Fruit fly (Drosophila melanogaster) whole organism, pupa: ENCODE results near the gene CG46281.

Source experiments
- CG10348 ChIP-seq: fragments of 200-800 bp; sonication (Bioruptor generic); IDR thresholded peaks from 2 replicates; pipeline ENCODE4 v1.3.6; 2022; ENCODE audit warnings: missing biosample characterization, missing genetic modification characterization
- CG14655 ChIP-seq: fragments of 200-800 bp; sonication (Bioruptor generic); optimal IDR thresholded peaks from 3 replicates; lab custom pipeline; 2017; ENCODE audit warnings: mild to moderate bottlenecking, missing biosample characterization, missing genetic modification reagents, missing genetic modification characterization
- CG15710 ChIP-seq: fragments of 200-800 bp; sonication (Bioruptor generic); optimal IDR thresholded peaks from 2 replicates; lab custom pipeline; 2018; ENCODE audit warnings: missing biosample characterization, mild to moderate bottlenecking, missing genetic modification characterization, moderate library complexity
- CG17806 ChIP-seq: fragments of 200-800 bp; sonication (Bioruptor generic); optimal IDR thresholded peaks from 2 replicates; lab custom pipeline; 2018; ENCODE audit warnings: missing biosample characterization, mild to moderate bottlenecking, missing genetic modification characterization, moderate library complexity
- CG34367 ChIP-seq: fragments of 200-800 bp; sonication (Bioruptor generic); optimal IDR thresholded peaks from 2 replicates; lab custom pipeline; 2018; ENCODE audit warnings: missing biosample characterization, mild to moderate bottlenecking, missing genetic modification characterization
- CG9948 ChIP-seq: fragments of 200-800 bp; sonication (Bioruptor generic); optimal IDR thresholded peaks from 2 replicates; lab custom pipeline; 2018; ENCODE audit warnings: missing biosample characterization, mild to moderate bottlenecking, missing genetic modification characterization, moderate library complexity
- D1 ChIP-seq: fragments of 200-800 bp; sonication (Bioruptor generic); optimal IDR thresholded peaks from 2 replicates; lab custom pipeline; 2018; ENCODE audit warnings: missing biosample characterization, mild to moderate bottlenecking, missing genetic modification characterization, moderate library complexity
- EcR ChIP-seq: fragments of 200-800 bp; sonication (Bioruptor generic); optimal IDR thresholded peaks from 3 replicates; lab custom pipeline; 2019; ENCODE audit warnings: missing biosample characterization, missing genetic modification characterization, mild to moderate bottlenecking, moderate library complexity, missing genetic modification reagents
- Ets98B ChIP-seq: fragments of 200-800 bp; sonication (Bioruptor generic); IDR thresholded peaks from 2 replicates; pipeline ENCODE4 v1.3.6; 2022; ENCODE audit warnings: missing biosample characterization, missing genetic modification characterization
- Snoo ChIP-seq: fragments of 200-800 bp; sonication (Bioruptor generic); optimal IDR thresholded peaks from 3 replicates; lab custom pipeline; 2017; ENCODE audit warnings: missing biosample characterization, mild to moderate bottlenecking, missing genetic modification characterization, inconsistent platforms
- fd96Ca ChIP-seq: fragments of 200-800 bp; sonication (Bioruptor generic); IDR thresholded peaks from 3 replicates; pipeline ENCODE4 v1.3.6; 2022; ENCODE audit warnings: missing biosample characterization, missing genetic modification characterization
- rn ChIP-seq: fragments of 200-800 bp; sonication (Bioruptor generic); IDR thresholded peaks from 2 replicates; pipeline ENCODE4 v1.3.6; 2022; ENCODE audit warnings: missing biosample characterization, missing genetic modification characterization

- TF ChIP-seq EcR (GFP tag; lab: Kevin White, UChicago) (no peak), CG15710 (tag; lab: Kevin White, UChicago) (no peak), CG17806 (no peak), fd96Ca (GFP tag; lab: Robert Waterston, UW) (no peak), Snoo (tag; lab: Kevin White, UChicago) (no peak), D1 (tag; lab: Kevin White, UChicago) (no peak), CG34367 (tag; lab: Kevin White, UChicago) (no peak), CG10348 (GFP tag; lab: Robert Waterston, UW) (no peak), rn (GFP tag; lab: Robert Waterston, UW) (no peak), CG14655 (no peak), CG9948 (no peak), Ets98B (GFP tag; lab: Robert Waterston, UW) (no peak)
Measured at dm6 chr3R:13043857-13044256, 13.8 kb upstream of the CG46281 start, which contains the start of gene CG45122.
